Worm (Caenorhabditis elegans) whole organism, early embryonic: ENCODE measurements around the gene W07G4.7.
A peak's percentile ranks its signal among the peaks of the same experiment; 100 is the strongest.

Experiments used
- F13C5.2 ChIP-seq: sonication (generic microtip); optimal IDR thresholded peaks from 2 replicates; lab custom pipeline; 2017; ENCODE audit warnings: mild to moderate bottlenecking, missing genetic modification characterization, inconsistent platforms, missing compliant biosample characterization
- ama-1 ChIP-seq: fragments of 150-350 bp; optimal IDR thresholded peaks from 2 replicates; lab custom pipeline; 2014
- ceh-13 ChIP-seq: fragments of 200-800 bp; sonication (Bioruptor generic); optimal IDR thresholded peaks from 2 replicates; lab custom pipeline; 2018; ENCODE audit warnings: mild to moderate bottlenecking, missing genetic modification characterization, missing compliant biosample characterization
- ceh-36 ChIP-seq: sonication (generic microtip); optimal IDR thresholded peaks from 2 replicates; lab custom pipeline; 2016; ENCODE audit warnings: missing genetic modification characterization, inconsistent platforms, missing compliant biosample characterization
- ets-7 ChIP-seq: sonication (generic microtip); optimal IDR thresholded peaks from 2 replicates; lab custom pipeline; 2016; ENCODE audit warnings: missing genotype, missing genetic modification characterization, missing compliant biosample characterization
- flt-1 ChIP-seq: fragments of 200-800 bp; sonication (Bioruptor generic); IDR thresholded peaks from 2 replicates; pipeline ENCODE4 v1.3.6; 2022; ENCODE audit warnings: missing genetic modification characterization, missing compliant biosample characterization
- hmg-4 ChIP-seq: fragments of 200-800 bp; sonication (Bioruptor generic); optimal IDR thresholded peaks from 2 replicates; lab custom pipeline; 2018; ENCODE audit warnings: mild to moderate bottlenecking, missing genetic modification characterization, missing compliant biosample characterization
- pes-1 ChIP-seq: fragments of 200-800 bp; sonication (Bioruptor generic); IDR thresholded peaks from 2 replicates; pipeline ENCODE4 v1.3.6; 2022; ENCODE audit warnings: missing genetic modification reagents, missing genetic modification characterization, missing compliant biosample characterization
- scrt-1 ChIP-seq: fragments of 200-800 bp; sonication (Bioruptor generic); IDR thresholded peaks from 2 replicates; pipeline ENCODE4 v1.3.6; 2022; ENCODE audit warnings: missing genetic modification characterization, missing compliant biosample characterization
- tbx-37 ChIP-seq: fragments of 200-800 bp; sonication (Bioruptor generic); conservative IDR thresholded peaks from 2 replicates; pipeline ENCODE4 v1.3.6; 2022; ENCODE audit warnings: missing genetic modification reagents, missing genetic modification characterization, missing compliant biosample characterization
- tra-4 ChIP-seq: sonication (generic microtip); optimal IDR thresholded peaks from 2 replicates; lab custom pipeline; 2017; ENCODE audit warnings: missing genetic modification characterization, missing compliant biosample characterization

DNA sequence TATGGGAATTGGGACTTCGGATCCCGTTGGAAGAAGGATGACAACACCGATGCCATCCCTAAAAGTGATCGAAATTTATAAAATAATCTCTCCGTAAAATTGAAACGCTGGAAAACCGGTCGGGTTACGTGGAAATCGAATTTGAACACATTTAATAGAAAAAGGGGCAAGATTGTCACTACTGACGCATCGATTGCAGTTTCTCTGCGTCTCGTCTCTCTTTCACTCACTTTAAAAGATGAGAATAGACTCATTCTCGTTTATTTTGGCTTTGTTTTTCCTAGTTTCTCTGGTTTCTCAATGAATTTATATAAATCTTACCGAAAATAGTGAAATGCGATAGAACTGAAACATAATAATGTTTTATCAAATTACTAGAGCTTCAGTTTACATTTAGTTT is 7.2 kb upstream of the W07G4.7 start, which contains the start of gene scyl-1:
- TF ChIP-seq ama-1 (no peak), hmg-4 (GFP tag; lab: Kevin White, UChicago) (no peak), pes-1 (GFP tag; lab: Robert Waterston, UW) (no peak), ets-7 (tag; lab: Kevin White, UChicago) (no peak), flt-1 (GFP tag; lab: Robert Waterston, UW) (peak; percentile 31; the same call in 1 of the 2 replicates), F13C5.2 (tag; lab: Kevin White, UChicago) (peak; percentile 11), ceh-13 (GFP tag; lab: Kevin White, UChicago) (no peak), scrt-1 (GFP tag; lab: Robert Waterston, UW) (no peak), ceh-36 (tag; lab: Kevin White, UChicago) (no peak), tra-4 (tag; lab: Kevin White, UChicago) (no peak), tbx-37 (0 out of 2 replicates have a peak, but pooled peaks have one; percentile 16)
